Fruit fly (Drosophila melanogaster): ENCODE results near the gene CG16762.

CG16762 gene

DNA sequence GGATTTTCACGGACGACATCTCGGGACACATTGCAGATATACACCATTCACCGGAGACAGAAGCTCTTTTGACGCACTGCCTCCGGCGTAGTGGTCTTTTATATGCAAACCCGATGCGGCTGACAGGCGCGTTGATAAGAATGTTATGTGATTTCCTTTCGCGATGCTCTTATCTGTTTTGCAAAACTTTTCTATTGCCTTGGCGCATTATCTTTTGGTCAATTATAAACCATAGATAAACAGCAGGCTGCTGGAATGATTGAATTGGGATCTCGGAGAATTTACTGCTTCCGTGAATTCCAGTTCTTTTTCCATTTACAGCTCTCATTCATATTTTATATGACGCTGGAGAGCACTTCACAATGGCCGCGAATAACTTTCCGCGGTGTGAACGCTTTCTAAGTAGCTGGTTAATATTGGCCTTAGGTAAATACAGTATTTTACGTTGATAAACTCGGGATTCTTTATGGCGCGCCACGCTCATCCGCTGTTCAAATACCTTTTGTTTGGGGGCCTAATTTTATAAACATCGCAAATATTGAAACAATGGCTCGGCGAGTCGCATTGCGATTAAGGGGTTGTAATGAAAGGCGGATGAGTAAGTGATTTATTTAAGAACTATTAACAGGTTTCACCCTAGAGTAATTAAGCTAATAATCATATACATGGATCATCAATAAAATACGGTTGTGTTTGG is at the start of gene CG16762:
Gene CG16762 (minus strand): TSS at position 51 of the 697 bp plus-strand sequence.
- peak; percentile 56 for TF ChIP-seq Hr96 (GFP tag; optimal IDR thresholded peaks at IDR 0.05)
- TF ChIP-seq CG7045 (GFP tag; optimal IDR thresholded peaks at IDR 0.05), result peak; percentile 95
- TF ChIP-seq pad (GFP tag; optimal IDR thresholded peaks at IDR 0.05), result peak; percentile 71
- TF ChIP-seq cic (GFP tag; optimal IDR thresholded peaks at IDR 0.05), result peak; percentile 88
- no peak for TF ChIP-seq bab1 (GFP tag; optimal IDR thresholded peaks at IDR 0.05)
- peak; percentile 38 for TF ChIP-seq tj (GFP tag; optimal IDR thresholded peaks at IDR 0.05)
- peak; percentile 90 for TF ChIP-seq CG12768 (GFP tag; optimal IDR thresholded peaks at IDR 0.05)
- peak; percentile 77 for TF ChIP-seq CG1620 (GFP tag; optimal IDR thresholded peaks at IDR 0.05)
- peak; percentile 83 for TF ChIP-seq Mnt (GFP tag; optimal IDR thresholded peaks at IDR 0.05)
- TF ChIP-seq Clk (GFP tag; optimal IDR thresholded peaks at IDR 0.05), result peak; percentile 66
- TF ChIP-seq kay (GFP tag; ENCODE audit: borderline replicate concordance), result peak; percentile 96
- TF ChIP-seq CG14711 (tag; optimal IDR thresholded peaks at IDR 0.05), result peak; percentile 80
- peak; percentile 90 for TF ChIP-seq CG11617 (GFP tag; optimal IDR thresholded peaks at IDR 0.05)
- no peak for TF ChIP-seq cnc (optimal IDR thresholded peaks at IDR 0.05)
- peak; percentile 79 for TF ChIP-seq ovo (GFP tag; optimal IDR thresholded peaks at IDR 0.05)
- TF ChIP-seq CG7101 (tag; optimal IDR thresholded peaks at IDR 0.05), result peak; percentile 90
- TF ChIP-seq toe (GFP tag; optimal IDR thresholded peaks at IDR 0.05), result peak; percentile 74
- peak; percentile 62 for TF ChIP-seq CG5204 (GFP tag; optimal IDR thresholded peaks at IDR 0.05)
- TF ChIP-seq CG33017 (tag; optimal IDR thresholded peaks at IDR 0.05), result peak; percentile 89
- TF ChIP-seq Crg-1 (GFP tag; optimal IDR thresholded peaks at IDR 0.05), result peak; percentile 87

DNA sequence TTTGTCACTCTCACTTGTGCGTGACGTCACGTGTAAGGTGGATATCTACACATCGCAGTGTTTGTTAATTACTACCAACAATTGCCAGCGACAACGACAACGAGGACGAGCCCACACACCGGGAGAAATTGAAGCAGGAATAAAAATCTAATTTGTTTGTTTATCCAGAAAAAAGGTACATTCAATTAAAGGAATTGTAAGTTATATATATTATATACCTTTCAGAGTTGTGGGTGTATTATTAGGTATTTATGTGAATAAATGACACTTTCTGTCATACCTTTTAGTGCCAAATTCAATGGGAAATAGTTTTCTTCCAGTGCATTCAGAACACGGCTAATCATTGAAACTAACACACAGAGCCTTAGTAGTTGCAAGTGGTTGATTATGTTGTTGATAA is 39.8 kb upstream of the CG16762 start:
- no peak for TF ChIP-seq CG7101 (tag; optimal IDR thresholded peaks at IDR 0.05)
- TF ChIP-seq Clk (GFP tag; optimal IDR thresholded peaks at IDR 0.05), result no peak
- no peak for TF ChIP-seq Hr96 (GFP tag; optimal IDR thresholded peaks at IDR 0.05)

DNA sequence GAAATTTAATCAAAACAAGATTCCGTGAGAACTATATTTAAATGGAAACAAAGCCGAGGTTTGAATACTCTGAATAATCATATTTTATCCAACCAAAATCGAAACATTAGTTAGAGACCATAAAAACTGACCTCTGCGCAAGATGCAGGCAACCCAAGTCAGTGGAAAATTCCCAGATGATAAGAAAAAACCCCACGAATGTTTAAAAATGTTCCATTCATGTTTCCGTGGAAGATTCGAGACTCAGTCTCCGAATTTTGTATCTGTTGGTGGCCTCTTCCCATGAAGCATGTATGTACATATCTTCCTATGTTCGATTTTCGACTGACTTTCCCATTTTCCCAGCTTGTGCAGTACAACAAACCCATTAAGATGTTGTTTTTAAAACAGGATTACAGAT is 29.4 kb upstream of the CG16762 start:
- TF ChIP-seq bab1 (GFP tag; optimal IDR thresholded peaks at IDR 0.05), result no peak
- TF ChIP-seq CG5204 (GFP tag; optimal IDR thresholded peaks at IDR 0.05), result no peak
- TF ChIP-seq CG33017 (tag; optimal IDR thresholded peaks at IDR 0.05), result no peak
- TF ChIP-seq kay (GFP tag; ENCODE audit: borderline replicate concordance), result no peak
- no peak for TF ChIP-seq Mnt (GFP tag; optimal IDR thresholded peaks at IDR 0.05)

DNA sequence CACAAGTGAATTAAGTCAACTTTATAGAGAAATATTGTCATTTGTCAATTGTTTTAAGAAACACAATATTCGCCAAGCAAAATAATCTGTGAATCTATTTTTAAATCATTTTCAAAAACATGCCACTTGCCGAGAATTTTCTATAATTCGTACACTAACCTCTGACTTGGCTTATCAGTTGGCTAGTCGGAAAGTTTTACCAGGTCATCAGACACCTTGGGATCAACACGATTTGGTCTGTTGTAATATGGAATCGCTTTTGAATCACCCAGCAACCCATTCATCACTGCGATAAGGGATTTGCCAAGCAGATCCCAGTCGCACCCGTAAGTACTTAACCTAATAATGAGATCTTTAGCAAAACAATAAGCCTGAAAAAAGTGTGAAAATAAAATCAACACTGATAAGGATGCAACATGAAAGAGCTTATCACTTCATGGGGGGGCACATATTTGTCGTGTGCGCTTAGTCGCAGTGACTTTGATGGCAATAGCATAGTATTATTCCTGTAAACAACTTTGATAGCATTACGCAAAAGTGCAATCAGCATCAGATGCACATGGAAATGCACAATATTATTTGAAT is 28.7 kb upstream of the CG16762 start:
- TF ChIP-seq ovo (GFP tag; optimal IDR thresholded peaks at IDR 0.05), result no peak
- no peak for TF ChIP-seq Hr96 (GFP tag; optimal IDR thresholded peaks at IDR 0.05)
- peak; percentile 85 for TF ChIP-seq cic (GFP tag; optimal IDR thresholded peaks at IDR 0.05)
- TF ChIP-seq CG12768 (GFP tag; optimal IDR thresholded peaks at IDR 0.05), result no peak
- no peak for TF ChIP-seq CG11617 (GFP tag; optimal IDR thresholded peaks at IDR 0.05)
- TF ChIP-seq CG7101 (tag; optimal IDR thresholded peaks at IDR 0.05), result no peak
- TF ChIP-seq tj (GFP tag; optimal IDR thresholded peaks at IDR 0.05), result no peak

DNA sequence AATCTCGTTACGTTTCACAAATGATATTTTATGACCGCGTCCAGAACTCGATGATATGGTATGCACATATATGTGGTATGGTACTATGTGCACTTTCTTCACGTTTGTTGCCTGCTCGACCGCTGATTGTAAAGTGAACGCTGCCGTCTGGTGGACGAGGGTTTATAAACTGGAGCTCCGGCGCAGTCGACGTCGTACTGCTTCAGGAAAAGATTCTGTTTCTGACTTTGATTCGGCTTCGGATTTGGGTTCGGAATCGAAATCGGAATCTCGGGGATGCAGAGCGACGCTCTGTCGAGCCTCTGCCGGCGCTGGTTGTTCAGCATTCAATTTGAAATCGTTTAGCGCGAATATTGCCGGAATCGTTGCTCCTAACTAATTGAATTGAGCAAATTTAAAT is 28.1 kb upstream of the CG16762 start, which contains the start of gene CG16758:
Gene CG16758 (minus strand): TSS at position 142 of the 400 bp plus-strand sequence.
- no peak for TF ChIP-seq CG7101 (tag; optimal IDR thresholded peaks at IDR 0.05)
- no peak for TF ChIP-seq CG7045 (GFP tag; optimal IDR thresholded peaks at IDR 0.05)
- TF ChIP-seq CG1620 (GFP tag; optimal IDR thresholded peaks at IDR 0.05), result no peak
- no peak for TF ChIP-seq Hr96 (GFP tag; optimal IDR thresholded peaks at IDR 0.05)
- no peak for TF ChIP-seq CG11617 (GFP tag; optimal IDR thresholded peaks at IDR 0.05)
- no peak for TF ChIP-seq tj (GFP tag; optimal IDR thresholded peaks at IDR 0.05)
- TF ChIP-seq CG33017 (tag; optimal IDR thresholded peaks at IDR 0.05), result no peak
- no peak for TF ChIP-seq Clk (GFP tag; optimal IDR thresholded peaks at IDR 0.05)
- TF ChIP-seq Crg-1 (GFP tag; optimal IDR thresholded peaks at IDR 0.05), result no peak
- TF ChIP-seq cic (GFP tag; optimal IDR thresholded peaks at IDR 0.05), result no peak
- no peak for TF ChIP-seq Mnt (GFP tag; optimal IDR thresholded peaks at IDR 0.05)
- no peak for TF ChIP-seq CG14711 (tag; optimal IDR thresholded peaks at IDR 0.05)
- TF ChIP-seq CG5204 (GFP tag; optimal IDR thresholded peaks at IDR 0.05), result no peak
- no peak for TF ChIP-seq cnc (optimal IDR thresholded peaks at IDR 0.05)
- no peak for TF ChIP-seq ovo (GFP tag; optimal IDR thresholded peaks at IDR 0.05)
- TF ChIP-seq bab1 (GFP tag; optimal IDR thresholded peaks at IDR 0.05), result no peak
- TF ChIP-seq CG12768 (GFP tag; optimal IDR thresholded peaks at IDR 0.05), result no peak
- no peak for TF ChIP-seq toe (GFP tag; optimal IDR thresholded peaks at IDR 0.05)
- TF ChIP-seq kay (GFP tag; ENCODE audit: borderline replicate concordance), result no peak
- no peak for TF ChIP-seq pad (GFP tag; optimal IDR thresholded peaks at IDR 0.05)

DNA sequence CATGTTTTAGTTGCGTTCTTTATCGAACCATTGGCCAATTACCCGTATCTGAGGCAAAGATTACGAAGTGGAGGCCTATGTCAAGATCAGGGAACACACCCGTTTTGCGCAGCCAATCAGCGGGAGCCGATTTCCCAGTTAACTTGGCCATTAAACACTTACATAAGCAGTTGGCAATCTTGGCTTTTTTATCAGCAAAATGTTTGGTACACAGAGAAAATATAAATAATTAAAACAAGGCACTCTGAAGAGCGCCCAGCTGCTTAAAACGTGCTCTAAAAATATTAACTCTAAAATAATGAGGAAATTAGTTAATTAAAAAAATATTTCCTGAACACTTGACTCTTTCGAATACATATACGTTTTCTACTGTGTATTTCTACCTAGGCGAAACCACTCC is 26.4 kb upstream of the CG16762 start:
- TF ChIP-seq Hr96 (GFP tag; optimal IDR thresholded peaks at IDR 0.05) (no peak), CG7101 (tag; optimal IDR thresholded peaks at IDR 0.05) (no peak), CG7045 (GFP tag; optimal IDR thresholded peaks at IDR 0.05) (no peak), kay (GFP tag; ENCODE audit: borderline replicate concordance) (peak; percentile 71), tj (GFP tag; optimal IDR thresholded peaks at IDR 0.05) (no peak), CG33017 (tag; optimal IDR thresholded peaks at IDR 0.05) (no peak), ovo (GFP tag; optimal IDR thresholded peaks at IDR 0.05) (no peak), CG5204 (GFP tag; optimal IDR thresholded peaks at IDR 0.05) (no peak)
